Worm (Caenorhabditis elegans): Measurements from ENCODE around the gene F09E10.5.

DNA sequence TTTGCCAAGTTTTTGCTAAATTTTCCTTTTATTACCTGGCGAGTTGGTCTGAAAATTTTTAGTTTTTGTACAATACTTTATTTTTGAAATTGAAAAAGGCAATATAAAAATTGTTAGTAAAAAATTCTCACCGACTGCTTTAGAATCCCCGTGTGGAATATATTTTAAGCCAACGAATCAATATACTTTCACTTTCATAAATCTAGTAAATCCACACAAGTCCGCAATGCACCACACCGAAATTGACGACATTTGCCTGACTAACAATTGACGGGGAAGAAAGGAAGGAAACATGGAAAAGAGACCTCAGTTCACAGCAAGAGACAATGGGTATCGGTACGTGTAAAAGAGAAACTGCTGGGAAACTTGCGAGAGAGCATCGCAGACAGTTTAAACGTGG, 5.3 kb upstream of the F09E10.5 start:
- TF ChIP-seq nhr-237 (tag; optimal IDR thresholded peaks at IDR 0.05) = no peak
- no peak for TF ChIP-seq lsy-2 (tag; optimal IDR thresholded peaks at IDR 0.05)
- no peak for TF ChIP-seq pha-4 (tag; optimal IDR thresholded peaks at IDR 0.05)
- TF ChIP-seq mep-1 (tag; optimal IDR thresholded peaks at IDR 0.05) = no peak
- TF ChIP-seq ztf-11 (tag; optimal IDR thresholded peaks at IDR 0.05) = no peak
- TF ChIP-seq ces-1 (GFP tag; optimal IDR thresholded peaks at IDR 0.05) = no peak
- TF ChIP-seq snpc-4 (tag; optimal IDR thresholded peaks at IDR 0.05) = no peak

Data from whole organism, mixed stage, embryonic.